Worm (Caenorhabditis elegans) whole organism, L3 larva: ENCODE data around the gene Y22D7AR.3.
A peak's percentile ranks its signal among the peaks of the same experiment; 100 is the strongest.

Experiments used
- R02D3.7 ChIP-seq: fragments of 150-350 bp; optimal IDR thresholded peaks from 2 replicates; lab custom pipeline; 2014; ENCODE audit warnings: missing biosample characterization, missing genetic modification characterization
- ZK546.5 ChIP-seq: sonication (generic microtip); optimal IDR thresholded peaks from 2 replicates; lab custom pipeline; 2017; ENCODE audit warnings: missing biosample characterization, missing genetic modification characterization
- aly-2 ChIP-seq: fragments of 150-350 bp; optimal IDR thresholded peaks from 2 replicates; lab custom pipeline; 2014; ENCODE audit warnings: missing biosample characterization, missing genetic modification characterization
- ceh-16 ChIP-seq: sonication (generic microtip); optimal IDR thresholded peaks from 2 replicates; lab custom pipeline; 2017; ENCODE audit warnings: missing biosample characterization, missing genetic modification characterization
- ceh-28 ChIP-seq: fragments of 150-350 bp; optimal IDR thresholded peaks from 2 replicates; lab custom pipeline; 2014; ENCODE audit warnings: missing biosample characterization, missing genetic modification reagents, missing genetic modification characterization
- ceh-9 ChIP-seq: sonication (generic microtip); optimal IDR thresholded peaks from 2 replicates; lab custom pipeline; 2018; ENCODE audit warnings: missing biosample characterization, missing genetic modification characterization
- daf-12 ChIP-seq: fragments of 150-350 bp; optimal IDR thresholded peaks from 2 replicates; lab custom pipeline; 2014; ENCODE audit warnings: missing biosample characterization, missing genetic modification reagents, missing genetic modification characterization
- egl-27 ChIP-seq: sonication (generic microtip); optimal IDR thresholded peaks from 4 replicates; lab custom pipeline; 2017; ENCODE audit warnings: missing biosample characterization, missing genetic modification reagents, missing genetic modification characterization
- elt-1 ChIP-seq: fragments of 150-350 bp; optimal IDR thresholded peaks from 2 replicates; lab custom pipeline; 2014; ENCODE audit warnings: missing biosample characterization, missing genetic modification characterization
- elt-2 ChIP-seq: sonication (generic microtip); optimal IDR thresholded peaks from 2 replicates; lab custom pipeline; 2016; ENCODE audit warnings: missing genetic modification reagents, mild to moderate bottlenecking, missing genetic modification characterization, missing compliant biosample characterization
- elt-3 ChIP-seq, 3 experiments: fragments of 150-350 bp in 1 of 3; sonication (generic microtip) in 2 of 3; optimal IDR thresholded peaks; 2 replicates in 2 of 3; 4 replicates in 1 of 3; lab custom pipeline; 2014 to 2017; ENCODE audit warnings: missing biosample characterization in 3 of 3, missing genetic modification characterization in 3 of 3
- eor-1 ChIP-seq, 2 experiments: fragments of 150-350 bp; optimal IDR thresholded peaks; 2 replicates each; lab custom pipeline; 2014 to 2018; ENCODE audit warnings: missing biosample characterization in 2 of 2, missing genetic modification characterization in 2 of 2
- fkh-10 ChIP-seq: sonication (generic microtip); optimal IDR thresholded peaks from 2 replicates; lab custom pipeline; 2017; ENCODE audit warnings: missing biosample characterization, missing genetic modification reagents, missing genetic modification characterization
- fkh-2 ChIP-seq: fragments of 150-350 bp; optimal IDR thresholded peaks from 2 replicates; lab custom pipeline; 2014; ENCODE audit warnings: missing biosample characterization, missing genetic modification reagents, missing genetic modification characterization
- fos-1 ChIP-seq: fragments of 150-350 bp; optimal IDR thresholded peaks from 2 replicates; lab custom pipeline; 2014; ENCODE audit warnings: missing biosample characterization, missing genetic modification characterization
- jun-1 ChIP-seq: fragments of 150-350 bp; optimal IDR thresholded peaks from 2 replicates; lab custom pipeline; 2014; ENCODE audit warnings: missing biosample characterization, missing genetic modification reagents, missing genetic modification characterization
- lin-15B ChIP-seq: fragments of 150-350 bp; optimal IDR thresholded peaks from 2 replicates; lab custom pipeline; 2014; ENCODE audit warnings: missing biosample characterization, missing genetic modification characterization
- lin-39 ChIP-seq: fragments of 150-350 bp; optimal IDR thresholded peaks from 2 replicates; lab custom pipeline; 2018; ENCODE audit warnings: missing biosample characterization, missing genetic modification reagents, missing genetic modification characterization
- lsy-12 ChIP-seq: sonication (generic microtip); optimal IDR thresholded peaks from 2 replicates; lab custom pipeline; 2016; ENCODE audit warnings: mild to moderate bottlenecking, missing genetic modification characterization, missing compliant biosample characterization
- mml-1 ChIP-seq: fragments of 150-350 bp; sonication (generic microtip); optimal IDR thresholded peaks from 3 replicates; lab custom pipeline; 2014; ENCODE audit warnings: missing biosample characterization, missing genetic modification characterization
- nfya-1 ChIP-seq: sonication (generic microtip); optimal IDR thresholded peaks from 2 replicates; lab custom pipeline; 2017; ENCODE audit warnings: missing genetic modification characterization, mild to moderate bottlenecking, missing compliant biosample characterization, antibody characterized with exemption, moderate library complexity; ENCODE audit not compliant: insufficient read depth
- nhr-11 ChIP-seq: fragments of 150-350 bp; optimal IDR thresholded peaks from 2 replicates; lab custom pipeline; 2014; ENCODE audit warnings: missing biosample characterization, missing genetic modification characterization
- nhr-23 ChIP-seq: fragments of 150-350 bp; optimal IDR thresholded peaks from 2 replicates; lab custom pipeline; 2014; ENCODE audit warnings: missing biosample characterization, missing genetic modification reagents, missing genetic modification characterization
- nhr-237 ChIP-seq: fragments of 150-350 bp; optimal IDR thresholded peaks from 2 replicates; lab custom pipeline; 2014; ENCODE audit warnings: missing biosample characterization, missing genetic modification characterization
- nhr-28 ChIP-seq: fragments of 150-350 bp; optimal IDR thresholded peaks from 2 replicates; lab custom pipeline; 2014; ENCODE audit warnings: missing biosample characterization, missing genetic modification characterization
- nhr-67 ChIP-seq: fragments of 150-350 bp; optimal IDR thresholded peaks from 2 replicates; lab custom pipeline; 2014; ENCODE audit warnings: missing biosample characterization, missing genetic modification characterization
- nhr-76 ChIP-seq: fragments of 150-350 bp; sonication (generic microtip); optimal IDR thresholded peaks from 5 replicates; lab custom pipeline; 2014; ENCODE audit warnings: missing biosample characterization, missing genetic modification characterization
- nhr-77 ChIP-seq: fragments of 150-350 bp; optimal IDR thresholded peaks from 2 replicates; lab custom pipeline; 2014; ENCODE audit warnings: missing biosample characterization, missing genetic modification characterization
- pha-4 ChIP-seq: fragments of 150-350 bp; optimal IDR thresholded peaks from 2 replicates; lab custom pipeline; 2014; ENCODE audit warnings: missing biosample characterization, missing genetic modification reagents, missing genetic modification characterization
- pqm-1 ChIP-seq: fragments of 150-350 bp; optimal IDR thresholded peaks from 2 replicates; lab custom pipeline; 2017; ENCODE audit warnings: missing biosample characterization, missing genetic modification characterization, inconsistent platforms
- skn-1 ChIP-seq: fragments of 150-350 bp; optimal IDR thresholded peaks from 2 replicates; lab custom pipeline; 2014; ENCODE audit warnings: missing biosample characterization, missing genetic modification characterization
- snpc-4 ChIP-seq: fragments of 150-350 bp; optimal IDR thresholded peaks from 2 replicates; lab custom pipeline; 2014; ENCODE audit warnings: missing biosample characterization, missing genetic modification characterization
- unc-62 ChIP-seq: fragments of 150-350 bp; sonication (generic microtip); optimal IDR thresholded peaks from 4 replicates; lab custom pipeline; 2014; ENCODE audit warnings: missing biosample characterization, missing genetic modification reagents, missing genetic modification characterization
- zag-1 ChIP-seq: fragments of 150-350 bp; optimal IDR thresholded peaks from 2 replicates; lab custom pipeline; 2014; ENCODE audit warnings: missing biosample characterization, missing genetic modification characterization
- ztf-11 ChIP-seq: fragments of 150-350 bp; optimal IDR thresholded peaks from 2 replicates; lab custom pipeline; 2014; ENCODE audit warnings: missing biosample characterization, missing genetic modification characterization

Gene Y22D7AR.3

DNA sequence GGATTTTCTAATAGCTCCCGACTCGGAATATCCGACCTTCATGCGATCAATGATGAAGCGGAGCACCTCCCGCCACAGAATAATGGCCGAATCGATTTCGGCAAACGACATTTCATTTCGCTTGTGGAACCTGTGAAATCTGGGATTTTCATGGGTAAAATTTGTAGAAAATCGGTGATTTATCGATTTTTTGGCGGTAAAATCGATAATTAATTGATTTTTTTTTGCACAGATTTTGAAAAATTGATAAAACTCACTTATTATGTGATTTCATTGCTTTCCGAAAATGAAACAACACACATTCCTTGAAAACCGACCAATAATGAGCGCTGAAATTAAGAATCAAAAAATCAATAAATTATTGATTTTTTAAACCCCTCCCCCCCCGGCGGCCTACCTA is 1.2 kb upstream of the Y22D7AR.3 start:
- TF ChIP-seq ceh-9 (tag; lab: Kevin White, UChicago) (no peak), ceh-28 (peak; percentile 76)
- TF ChIP-seq, all 47 proteins: peak for 1

ce11 chrIII:1665373-1665772 is 276 bp downstream of the Y22D7AR.3 start:
- TF ChIP-seq nhr-23 (tag; lab: Kevin White, UChicago) (no peak), ceh-28 (peak; percentile 60)

DNA sequence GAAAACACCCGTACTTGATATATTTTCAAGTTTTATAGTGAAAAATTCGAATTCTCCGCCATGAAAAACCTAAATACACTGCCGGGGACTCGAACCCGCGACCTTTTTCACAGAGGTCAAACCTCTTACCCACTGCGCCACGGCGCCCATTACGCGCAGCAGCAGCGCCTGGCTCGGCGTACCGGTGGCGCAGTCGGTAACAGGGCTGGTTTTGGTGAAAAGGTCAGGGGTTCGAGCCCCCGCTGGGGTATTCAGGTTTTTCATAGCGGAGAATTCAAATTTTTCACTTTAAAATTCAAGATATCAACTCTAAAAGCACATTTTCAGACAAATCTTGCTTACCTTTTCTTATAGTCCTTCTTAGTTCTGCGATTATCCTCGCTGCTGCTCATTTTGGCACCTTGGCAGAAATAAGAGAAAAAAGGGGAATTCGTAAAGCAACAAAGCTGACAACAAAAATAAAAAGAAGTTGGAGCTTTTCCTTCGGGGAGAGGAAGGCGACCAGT is 835 bp downstream of the Y22D7AR.3 start, which contains the start of gene Y22D7AL.16:
TSS of gene Y22D7AL.16 (minus strand) at position 456 of the 506 bp plus-strand sequence.
- TF ChIP-seq elt-3 (tag; optimal IDR thresholded peaks at IDR 0.05; lab: Kevin White, UChicago), result no peak
- no peak for TF ChIP-seq unc-62 (GFP tag; lab: Kevin White, UChicago)
- TF ChIP-seq ceh-16 (tag; lab: Kevin White, UChicago), result no peak
- no peak for TF ChIP-seq skn-1 (tag; lab: Kevin White, UChicago)
- TF ChIP-seq elt-2, result no peak
- TF ChIP-seq ceh-28, result no peak
- no peak for TF ChIP-seq pqm-1
- TF ChIP-seq zag-1, result no peak
- no peak for TF ChIP-seq daf-12 (tag; lab: Kevin White, UChicago)
- no peak for TF ChIP-seq fkh-10 (GFP tag; lab: Kevin White, UChicago)
- TF ChIP-seq elt-1 (tag; lab: Kevin White, UChicago), result no peak

DNA sequence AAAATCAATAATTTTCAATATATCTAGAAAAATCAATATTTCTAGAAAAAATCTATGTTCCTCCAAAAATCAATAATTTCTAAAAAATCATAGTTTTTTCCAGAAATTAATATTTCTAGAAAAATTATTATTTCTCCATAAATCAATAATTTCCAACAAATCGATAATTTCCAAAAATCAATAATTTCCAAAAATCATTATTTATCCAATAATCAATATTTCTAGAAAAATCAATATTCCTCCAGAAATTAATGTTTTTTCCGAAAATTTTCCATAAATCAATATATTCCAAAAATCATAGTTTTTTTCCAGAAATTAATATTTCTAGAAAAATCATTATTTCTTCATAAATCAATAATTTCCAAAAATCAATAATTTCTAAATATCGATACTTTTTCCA is 2.6 kb downstream of the Y22D7AR.3 start:
- TF ChIP-seq nhr-77 (tag; lab: Kevin White, UChicago) (no peak), lin-39 (tag; lab: Kevin White, UChicago) (no peak), ceh-28 (peak; percentile 95), lsy-12 (no peak)

DNA sequence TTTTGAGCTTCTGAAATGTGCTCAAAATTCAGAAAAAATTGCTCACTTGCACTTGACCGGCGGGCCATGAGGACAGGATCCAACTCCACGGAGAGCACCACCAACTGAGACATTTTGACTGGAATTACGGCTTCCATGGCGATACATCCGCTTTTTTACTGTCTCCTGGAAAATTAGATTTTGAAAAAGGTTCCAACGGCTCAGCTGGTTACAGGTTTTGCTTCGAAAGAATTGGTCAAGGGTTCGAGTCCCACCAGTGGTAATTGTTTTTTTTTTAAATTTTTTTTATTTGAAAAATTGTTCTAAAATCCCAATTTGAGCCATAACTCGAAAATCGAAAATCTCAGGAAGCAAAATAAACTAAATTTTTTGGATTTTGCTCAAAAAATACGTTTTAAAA is 3.2 kb downstream of the Y22D7AR.3 start:
- TF ChIP-seq jun-1 (tag; lab: Kevin White, UChicago) (no peak), elt-1 (tag; lab: Kevin White, UChicago) (no peak), nfya-1 (tag; lab: Kevin White, UChicago) (no peak), pha-4 (tag; lab: Kevin White, UChicago) (no peak), fkh-2 (tag; lab: Kevin White, UChicago) (no peak), nhr-23 (tag; lab: Kevin White, UChicago) (no peak), ztf-11 (tag; lab: Kevin White, UChicago) (no peak), aly-2 (tag; lab: Kevin White, UChicago) (no peak), nhr-28 (tag; lab: Kevin White, UChicago) (no peak), egl-27 (tag; lab: Kevin White, UChicago) (no peak), nhr-11 (no peak)

- TF ChIP-seq pqm-1, result peak; percentile 32
- TF ChIP-seq lsy-12, result no peak
- TF ChIP-seq pha-4 (tag; lab: Kevin White, UChicago), result peak; percentile 23
- TF ChIP-seq skn-1 (tag; lab: Kevin White, UChicago), result peak; percentile 9
- peak; percentile 65 for TF ChIP-seq elt-2
Observed at ce11 chrIII:1661031-1661430, 4.6 kb downstream of the Y22D7AR.3 start.

DNA sequence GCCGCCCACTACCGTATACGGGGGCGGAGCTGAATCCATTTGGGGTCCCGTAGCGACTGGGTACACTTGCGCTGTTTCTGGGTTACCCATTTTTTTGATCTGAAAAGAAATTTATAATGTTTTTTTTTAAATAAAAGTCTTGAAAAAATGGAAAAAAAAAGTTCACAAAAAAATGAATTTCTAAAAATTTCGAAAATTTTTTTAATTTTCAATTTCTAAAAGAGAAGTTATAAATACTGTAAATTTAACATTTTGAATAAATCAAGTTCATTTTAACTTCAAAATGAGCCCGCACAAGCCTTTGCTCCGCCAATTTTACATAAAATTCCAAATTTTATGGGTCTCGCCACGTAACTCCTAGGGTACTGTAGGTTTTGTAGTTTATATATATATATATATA is 5.9 kb downstream of the Y22D7AR.3 start, which contains the start of gene Y22D7AL.15:
TSS of gene Y22D7AL.15 (minus strand) at position 101 of the 400 bp plus-strand sequence.
- TF ChIP-seq aly-2 (tag; lab: Kevin White, UChicago), result no peak
- TF ChIP-seq fos-1 (tag; lab: Kevin White, UChicago), result no peak
- no peak for TF ChIP-seq unc-62 (GFP tag; lab: Kevin White, UChicago)
- TF ChIP-seq elt-2, result no peak
- TF ChIP-seq lin-15B (tag; lab: Kevin White, UChicago), result no peak
- no peak for TF ChIP-seq lin-39 (tag; lab: Kevin White, UChicago)
- no peak for TF ChIP-seq ceh-28
- TF ChIP-seq elt-3 (tag; optimal IDR thresholded peaks at IDR 0.05; lab: Kevin White, UChicago), result no peak
- no peak for TF ChIP-seq snpc-4 (tag; lab: Kevin White, UChicago)
- no peak for TF ChIP-seq nhr-67 (tag; lab: Kevin White, UChicago)
- TF ChIP-seq nhr-23 (tag; lab: Kevin White, UChicago), result no peak
- no peak for TF ChIP-seq nhr-76
- TF ChIP-seq mml-1 (tag; lab: Kevin White, UChicago), result no peak
- no peak for TF ChIP-seq ceh-9 (tag; lab: Kevin White, UChicago)
- TF ChIP-seq nhr-28 (tag; lab: Kevin White, UChicago), result no peak
- no peak for TF ChIP-seq ZK546.5
- no peak for TF ChIP-seq ztf-11 (tag; lab: Kevin White, UChicago)
- no peak for TF ChIP-seq eor-1 (tag; optimal IDR thresholded peaks at IDR 0.05; lab: Kevin White, UChicago)
- no peak for TF ChIP-seq R02D3.7 (tag; lab: Kevin White, UChicago)
- no peak for TF ChIP-seq nhr-237 (tag; lab: Kevin White, UChicago)
